Fruit fly (Drosophila melanogaster) whole organism, embryonic: Measurements from ENCODE around the gene CG11898.

Experiments used
- Asciz ChIP-seq: fragments of 200-800 bp; sonication (Bioruptor generic); optimal IDR thresholded peaks from 2 replicates; lab custom pipeline; 2017; ENCODE audit warnings: missing biosample characterization, mild to moderate bottlenecking, missing genetic modification characterization, missing genetic modification reagents
- Blimp-1 ChIP-seq: fragments of 200-800 bp; sonication (Bioruptor generic); optimal IDR thresholded peaks from 3 replicates; lab custom pipeline; 2018; ENCODE audit warnings: missing biosample characterization, missing genetic modification characterization, mild to moderate bottlenecking, moderate library complexity, missing genetic modification reagents
- Bteb2 ChIP-seq: fragments of 200-800 bp; sonication (Bioruptor generic); optimal IDR thresholded peaks from 2 replicates; lab custom pipeline; 2016; ENCODE audit warnings: missing biosample characterization, missing genetic modification characterization
- CG11093 ChIP-seq: fragments of 200-800 bp; sonication (Bioruptor generic); IDR thresholded peaks from 3 replicates; pipeline ENCODE4 v1.3.6; 2022; ENCODE audit warnings: missing biosample characterization, missing genetic modification characterization
- CG11560 ChIP-seq: fragments of 200-800 bp; sonication (Bioruptor generic); IDR thresholded peaks from 3 replicates; pipeline ENCODE4 v1.3.6; 2022; ENCODE audit warnings: missing biosample characterization, missing genetic modification characterization
- CG12219 ChIP-seq: fragments of 200-800 bp; sonication (Bioruptor generic); optimal IDR thresholded peaks from 3 replicates; lab custom pipeline; 2018; ENCODE audit warnings: missing biosample characterization, mild to moderate bottlenecking, missing genetic modification characterization
- CG12942 ChIP-seq: fragments of 200-800 bp; sonication (Bioruptor generic); optimal IDR thresholded peaks from 3 replicates; lab custom pipeline; 2016; ENCODE audit warnings: missing biosample characterization, missing genetic modification characterization
- CG14965 ChIP-seq: fragments of 200-800 bp; sonication (Bioruptor generic); optimal IDR thresholded peaks from 2 replicates; lab custom pipeline; 2016; ENCODE audit warnings: missing biosample characterization, missing genetic modification characterization, borderline replicate concordance
- CG15514 ChIP-seq: fragments of 200-800 bp; sonication (Bioruptor generic); optimal IDR thresholded peaks from 3 replicates; lab custom pipeline; 2017; ENCODE audit warnings: missing biosample characterization, missing genetic modification characterization, mild to moderate bottlenecking, moderate library complexity, missing genetic modification reagents
- CG17328 ChIP-seq: fragments of 200-800 bp; sonication (Bioruptor generic); IDR thresholded peaks from 2 replicates; pipeline ENCODE4 v1.3.6; 2022; ENCODE audit warnings: missing biosample characterization, missing genetic modification characterization
- CG30020 ChIP-seq: fragments of 200-800 bp; optimal IDR thresholded peaks from 2 replicates; lab custom pipeline; 2019; ENCODE audit warnings: missing biosample characterization, mild to moderate bottlenecking, missing genetic modification characterization, moderate library complexity
- CG30431 ChIP-seq: fragments of 200-800 bp; sonication (Bioruptor generic); optimal IDR thresholded peaks from 2 replicates; lab custom pipeline; 2017; ENCODE audit warnings: missing biosample characterization, missing genetic modification characterization
- CG31224 ChIP-seq: fragments of 200-800 bp; sonication (Bioruptor generic); IDR thresholded peaks from 2 replicates; pipeline ENCODE4 v1.3.6; 2022; ENCODE audit warnings: missing biosample characterization, missing genetic modification characterization
- CG4282 ChIP-seq: fragments of 200-800 bp; sonication (Bioruptor generic); optimal IDR thresholded peaks from 2 replicates; lab custom pipeline; 2016; ENCODE audit warnings: missing biosample characterization, missing genetic modification characterization
- CG6791 ChIP-seq: fragments of 200-800 bp; sonication (Bioruptor generic); IDR thresholded peaks from 3 replicates; pipeline ENCODE4 v1.3.6; 2022; ENCODE audit warnings: missing biosample characterization, missing genetic modification characterization; ENCODE audit not compliant: partially characterized antibody
- CG7839 ChIP-seq: fragments of 200-800 bp; sonication (Bioruptor generic); optimal IDR thresholded peaks from 3 replicates; lab custom pipeline; 2018; ENCODE audit warnings: missing biosample characterization, mild to moderate bottlenecking, missing genetic modification characterization, moderate library complexity
- CG8924 ChIP-seq: fragments of 200-800 bp; optimal IDR thresholded peaks from 3 replicates; lab custom pipeline; 2019; ENCODE audit warnings: missing biosample characterization, mild to moderate bottlenecking, missing genetic modification characterization, moderate library complexity
- CG9797 ChIP-seq: fragments of 200-800 bp; sonication (Bioruptor generic); optimal IDR thresholded peaks from 3 replicates; lab custom pipeline; 2018; ENCODE audit warnings: missing biosample characterization, mild to moderate bottlenecking, missing genetic modification characterization
- Dad ChIP-seq: fragments of 200-800 bp; sonication (Bioruptor generic); optimal IDR thresholded peaks from 3 replicates; lab custom pipeline; 2016; ENCODE audit warnings: missing biosample characterization, missing genetic modification characterization
- Dbx ChIP-seq: fragments of 200-800 bp; sonication (Bioruptor generic); IDR thresholded peaks from 3 replicates; pipeline ENCODE4 v1.3.6; 2022; ENCODE audit warnings: missing biosample characterization, missing genetic modification characterization
- E2f2 ChIP-seq: fragments of 200-800 bp; sonication (Bioruptor generic); IDR thresholded peaks from 2 replicates; pipeline ENCODE4 v1.3.6; 2022; ENCODE audit warnings: missing biosample characterization, missing genetic modification characterization
- Fer3 ChIP-seq: fragments of 200-800 bp; sonication (Bioruptor generic); optimal IDR thresholded peaks from 2 replicates; lab custom pipeline; 2018; ENCODE audit warnings: missing biosample characterization, mild to moderate bottlenecking, missing genetic modification characterization, moderate library complexity
- H15 ChIP-seq: fragments of 200-800 bp; sonication (Bioruptor generic); IDR thresholded peaks from 3 replicates; pipeline ENCODE4 v1.3.6; 2022; ENCODE audit warnings: missing biosample characterization, missing genetic modification characterization
- HLH4C ChIP-seq: fragments of 200-800 bp; sonication (Bioruptor generic); IDR thresholded peaks from 3 replicates; pipeline ENCODE4 v1.3.6; 2022; ENCODE audit warnings: missing biosample characterization, missing genetic modification characterization; ENCODE audit not compliant: partially characterized antibody
- HmgZ ChIP-seq: fragments of 200-800 bp; sonication (Bioruptor generic); optimal IDR thresholded peaks from 2 replicates; lab custom pipeline; 2018; ENCODE audit warnings: missing biosample characterization, mild to moderate bottlenecking, missing genetic modification characterization
- Lim3 ChIP-seq: fragments of 200-800 bp; sonication (Bioruptor generic); IDR thresholded peaks from 2 replicates; pipeline ENCODE4 v1.3.6; 2022; ENCODE audit warnings: missing biosample characterization, missing genetic modification characterization
- NC2β ChIP-seq: fragments of 200-800 bp; sonication (Bioruptor generic); optimal IDR thresholded peaks from 2 replicates; lab custom pipeline; 2016; ENCODE audit warnings: missing biosample characterization, missing genetic modification characterization
- NFAT ChIP-seq: fragments of 200-800 bp; sonication (Bioruptor generic); IDR thresholded peaks from 2 replicates; pipeline ENCODE4 v1.3.6; 2022; ENCODE audit warnings: missing biosample characterization, missing genetic modification characterization
- NK7.1 ChIP-seq: fragments of 200-800 bp; sonication (Bioruptor generic); optimal IDR thresholded peaks from 3 replicates; lab custom pipeline; 2016; ENCODE audit warnings: missing biosample characterization, missing genetic modification characterization
- NfI ChIP-seq: fragments of 200-800 bp; sonication (Bioruptor generic); optimal IDR thresholded peaks from 3 replicates; lab custom pipeline; 2018; ENCODE audit warnings: missing biosample characterization, mild to moderate bottlenecking, missing genetic modification characterization, moderate library complexity
- Optix ChIP-seq: fragments of 200-800 bp; sonication (Bioruptor generic); IDR thresholded peaks from 3 replicates; pipeline ENCODE4 v1.3.6; 2022; ENCODE audit warnings: missing biosample characterization, missing genetic modification characterization
- Ravus ChIP-seq: fragments of 200-800 bp; sonication (Bioruptor generic); IDR thresholded peaks from 2 replicates; pipeline ENCODE4 v1.3.6; 2022; ENCODE audit warnings: missing biosample characterization, missing genetic modification characterization
- Rx ChIP-seq: fragments of 200-800 bp; sonication (Bioruptor generic); IDR thresholded peaks from 2 replicates; pipeline ENCODE4 v1.3.6; 2022; ENCODE audit warnings: missing biosample characterization, missing genetic modification characterization
- Sox102F ChIP-seq: fragments of 200-800 bp; sonication (Bioruptor generic); optimal IDR thresholded peaks from 2 replicates; lab custom pipeline; 2018; ENCODE audit warnings: missing biosample characterization, mild to moderate bottlenecking, missing genetic modification characterization, moderate library complexity
- dan ChIP-seq: fragments of 200-800 bp; sonication (Bioruptor generic); IDR thresholded peaks from 2 replicates; pipeline ENCODE4 v1.3.6; 2022; ENCODE audit warnings: missing biosample characterization, missing genetic modification characterization
- dmrt99B ChIP-seq: fragments of 200-800 bp; sonication (Bioruptor generic); optimal IDR thresholded peaks from 2 replicates; lab custom pipeline; 2018; ENCODE audit warnings: missing biosample characterization, mild to moderate bottlenecking, missing genetic modification characterization, moderate library complexity
- fu2 ChIP-seq: fragments of 200-800 bp; sonication (Bioruptor generic); optimal IDR thresholded peaks from 2 replicates; lab custom pipeline; 2016; ENCODE audit warnings: missing biosample characterization, missing genetic modification characterization
- gsb-n ChIP-seq: fragments of 200-800 bp; sonication (Bioruptor generic); optimal IDR thresholded peaks from 3 replicates; lab custom pipeline; 2018; ENCODE audit warnings: missing biosample characterization, mild to moderate bottlenecking, missing genetic modification characterization
- ind ChIP-seq: fragments of 200-800 bp; sonication (Bioruptor generic); optimal IDR thresholded peaks from 3 replicates; lab custom pipeline; 2016; ENCODE audit warnings: missing biosample characterization, missing genetic modification characterization
- jigr1 ChIP-seq: fragments of 200-800 bp; sonication (Bioruptor generic); IDR thresholded peaks from 3 replicates; pipeline ENCODE4 v1.3.6; 2022; ENCODE audit warnings: missing biosample characterization, missing genetic modification characterization
- lbe ChIP-seq: fragments of 200-800 bp; sonication (Bioruptor generic); optimal IDR thresholded peaks from 2 replicates; lab custom pipeline; 2016; ENCODE audit warnings: missing biosample characterization, mild to moderate bottlenecking, missing genetic modification characterization
- pros ChIP-seq: fragments of 200-800 bp; sonication (Bioruptor generic); optimal IDR thresholded peaks from 3 replicates; lab custom pipeline; 2019; ENCODE audit warnings: missing biosample characterization, mild to moderate bottlenecking, missing genetic modification characterization, moderate library complexity
- pzg ChIP-seq: fragments of 200-800 bp; sonication (Bioruptor generic); optimal IDR thresholded peaks from 3 replicates; lab custom pipeline; 2018; ENCODE audit warnings: missing biosample characterization, mild to moderate bottlenecking, missing genetic modification characterization, moderate library complexity
- repo ChIP-seq: fragments of 200-800 bp; sonication (Bioruptor generic); optimal IDR thresholded peaks from 2 replicates; lab custom pipeline; 2016; ENCODE audit warnings: missing biosample characterization, missing genetic modification characterization
- scrt ChIP-seq: fragments of 200-800 bp; sonication (Bioruptor generic); optimal IDR thresholded peaks from 2 replicates; lab custom pipeline; 2018; ENCODE audit warnings: missing biosample characterization, mild to moderate bottlenecking, missing genetic modification characterization, moderate library complexity
- sna ChIP-seq: fragments of 200-800 bp; sonication (Bioruptor generic); IDR thresholded peaks from 2 replicates; pipeline ENCODE4 v1.3.6; 2022; ENCODE audit warnings: missing biosample characterization, missing genetic modification characterization; ENCODE audit not compliant: partially characterized antibody
- tll ChIP-seq, 2 experiments: fragments of 200-800 bp in 1 of 2; fragments of >200 bp in 1 of 2; sonication (Bioruptor generic) in 1 of 2; optimal IDR thresholded peaks; 2 replicates each; lab custom pipeline; 2017 to 2019; ENCODE audit warnings: missing biosample characterization in 2 of 2, missing genetic modification characterization in 2 of 2, mild to moderate bottlenecking in 1 of 2, moderate library complexity in 1 of 2
- usp ChIP-seq: fragments of >200 bp; optimal IDR thresholded peaks from 2 replicates; lab custom pipeline; 2017; ENCODE audit warnings: missing biosample characterization, missing genetic modification characterization
- vfl ChIP-seq: fragments of 200-800 bp; sonication (Bioruptor generic); optimal IDR thresholded peaks from 2 replicates; lab custom pipeline; 2016; ENCODE audit warnings: missing biosample characterization, missing genetic modification characterization
- wek ChIP-seq: fragments of 200-800 bp; sonication (Bioruptor generic); optimal IDR thresholded peaks from 3 replicates; lab custom pipeline; 2018; ENCODE audit warnings: missing biosample characterization, mild to moderate bottlenecking, missing genetic modification characterization, moderate library complexity

CG11898 gene

dm6 chr3R:29214262-29214661 is 48.8 kb downstream of the CG11898 start (continued):
- TF ChIP-seq pros (GFP tag; lab: Kevin White, UChicago) (peak; percentile 68), CG7839 (tag; lab: Kevin White, UChicago) (peak; percentile 100), vfl (GFP tag; lab: Kevin White, UChicago) (peak; percentile 99), NC2β (GFP tag; lab: Kevin White, UChicago) (peak; percentile 99), CG30431 (GFP tag; lab: Kevin White, UChicago) (peak; percentile 99), CG6791 (GFP tag; lab: Robert Waterston, UW) (no peak; the same call in 1 of the 3 replicates), Sox102F (GFP tag; lab: Kevin White, UChicago) (peak; percentile 99), Bteb2 (GFP tag; lab: Kevin White, UChicago) (peak; percentile 99), jigr1 (GFP tag; lab: Robert Waterston, UW) (peak; percentile 94), lbe (GFP tag; lab: Kevin White, UChicago) (peak; percentile 99), NK7.1 (peak; percentile 99), Dad (peak; percentile 99), wek (GFP tag; lab: Kevin White, UChicago) (peak; percentile 96), Ravus (GFP tag; lab: Robert Waterston, UW) (peak; percentile 98), Asciz (GFP tag; lab: Kevin White, UChicago) (peak; percentile 99), CG11560 (peak; percentile 92), dmrt99B (peak; percentile 99), sna (GFP tag; lab: Robert Waterston, UW) (no peak), scrt (GFP tag; lab: Kevin White, UChicago) (peak; percentile 98), usp (GFP tag; lab: Kevin White, UChicago) (no peak), CG12219 (GFP tag; lab: Kevin White, UChicago) (peak; percentile 99), CG30020 (tag; lab: Kevin White, UChicago) (peak; percentile 91), H15 (GFP tag; lab: Robert Waterston, UW) (peak; percentile 99), CG17328 (peak; percentile 100), CG31224 (GFP tag; lab: Robert Waterston, UW) (peak; percentile 96), fu2 (GFP tag; lab: Kevin White, UChicago) (peak; percentile 97), HLH4C (peak; percentile 67), pzg (GFP tag; lab: Kevin White, UChicago) (peak; percentile 37), dan (GFP tag; lab: Robert Waterston, UW) (peak; percentile 98), CG14965 (GFP tag; lab: Kevin White, UChicago) (peak; percentile 90), E2f2 (GFP tag; lab: Robert Waterston, UW) (peak; percentile 92), Fer3 (tag; lab: Kevin White, UChicago) (peak; percentile 99), CG15514 (GFP tag; lab: Kevin White, UChicago) (peak; percentile 95), ind (peak; percentile 99), HmgZ (peak; percentile 99), Blimp-1 (GFP tag; lab: Kevin White, UChicago) (peak; percentile 98), Optix (GFP tag; lab: Robert Waterston, UW) (peak; percentile 100), CG8924 (tag; lab: Kevin White, UChicago) (peak; percentile 99), CG4282 (GFP tag; lab: Kevin White, UChicago) (peak; percentile 98), gsb-n (tag; lab: Kevin White, UChicago) (peak; percentile 100), Lim3 (peak; percentile 97), CG12942 (GFP tag; lab: Kevin White, UChicago) (peak; percentile 98), NFAT (GFP tag; lab: Robert Waterston, UW) (peak; percentile 99), CG11093 (peak; percentile 98), CG9797 (GFP tag; lab: Kevin White, UChicago) (peak; percentile 74), Rx (peak; percentile 99), tll (GFP tag; optimal IDR thresholded peaks at IDR 0.05; lab: Kevin White, UChicago) (peak in 1 of 2 experiments; percentile 89), NfI (GFP tag; lab: Kevin White, UChicago) (peak; percentile 99), repo (GFP tag; lab: Kevin White, UChicago) (peak; percentile 99), Dbx (GFP tag; lab: Robert Waterston, UW) (peak; percentile 99)
